Worm (Caenorhabditis elegans): Measurements from ENCODE around the gene nhr-170.
A peak's percentile ranks its signal among the peaks of the same experiment; 100 is the strongest.

Gene nhr-170

ce11 chrV:18802077-18802476 lies 1.5 kb upstream of the nhr-170 start, which contains the start of gene C54E10.11:
TSS of gene C54E10.11 (minus strand) at chrV:18802177.
- TF ChIP-seq mdt-29 (GFP tag; IDR thresholded peaks at IDR 0.05) (no peak), gei-8 (GFP tag; optimal IDR thresholded peaks at IDR 0.05) (no peak), nhr-76 (tag; optimal IDR thresholded peaks at IDR 0.05) (no peak), dmd-9 (GFP tag; IDR thresholded peaks at IDR 0.05) (no peak), Y105C5A.15 (GFP tag; IDR thresholded peaks at IDR 0.05) (no peak), Y75B8A.6 (GFP tag; IDR thresholded peaks at IDR 0.05) (no peak), ztf-7 (tag; optimal IDR thresholded peaks at IDR 0.05) (no peak), nhr-111 (GFP tag; optimal IDR thresholded peaks at IDR 0.05) (no peak), dpl-1 (GFP tag; optimal IDR thresholded peaks at IDR 0.05) (no peak), unc-62 (GFP tag; optimal IDR thresholded peaks at IDR 0.05 in 1 of 2) (no peak), unc-62 (tag; optimal IDR thresholded peaks at IDR 0.05) (no peak), daf-19 (GFP tag; conservative IDR thresholded peaks at IDR 0.05) (no peak), aha-1 (tag) (no peak), tra-1 (GFP tag; IDR thresholded peaks at IDR 0.05) (no peak)

DNA sequence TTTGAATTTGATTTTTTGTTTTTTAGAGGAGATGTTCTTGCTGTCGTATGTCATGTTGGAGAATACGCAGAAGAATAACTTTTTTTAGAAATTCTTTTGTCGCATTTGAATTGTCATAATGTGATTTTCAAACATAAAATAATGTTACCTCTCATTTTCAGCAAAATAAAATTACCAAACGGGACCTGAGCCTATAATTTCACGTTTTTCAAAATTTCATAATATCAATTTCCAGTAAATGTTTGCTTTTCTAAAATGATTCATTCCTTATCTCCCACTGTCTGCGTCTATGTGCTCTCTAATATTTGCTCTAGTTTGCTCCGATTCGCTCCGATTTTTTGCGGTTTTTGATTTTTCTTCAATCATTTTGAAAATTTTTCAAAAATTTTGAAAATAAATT lies 10.0 kb downstream of the nhr-170 start, which contains the start of gene nhr-231:
Gene nhr-231 (plus strand): TSS at position 301 of the 400 bp plus-strand sequence.
- TF ChIP-seq T20F7.1 (GFP tag; optimal IDR thresholded peaks at IDR 0.05) (no peak), nhr-11 (tag; optimal IDR thresholded peaks at IDR 0.05) (no peak), aha-1 (tag) (peak; percentile 4), skn-1 (tag; optimal IDR thresholded peaks at IDR 0.05) (no peak)

DNA sequence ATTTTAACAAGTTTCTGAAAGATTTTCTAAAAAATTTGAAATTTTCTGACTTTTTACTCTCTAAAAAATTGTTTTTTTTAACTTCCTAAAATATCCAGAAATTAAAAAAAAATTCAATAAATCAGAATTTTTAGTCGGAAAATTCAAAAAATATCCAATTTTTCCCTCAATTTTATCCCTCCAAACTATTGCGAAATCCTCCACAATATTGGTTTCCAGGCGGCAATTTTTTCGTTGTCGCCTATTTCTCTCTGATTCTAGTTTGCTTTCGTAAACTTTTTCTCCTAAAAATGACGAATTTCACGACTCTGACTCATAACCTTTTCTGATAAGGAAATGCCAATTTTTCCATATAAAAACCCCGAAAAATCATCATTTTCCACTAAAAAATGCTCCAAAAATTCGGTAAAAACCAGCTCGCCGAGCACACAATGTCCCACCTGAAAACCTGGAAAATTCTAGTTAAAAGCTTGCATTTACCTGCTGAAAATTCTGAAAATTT lies 13.2 kb downstream of the nhr-170 start, which contains the start of gene Y17D7B.2:
Gene Y17D7B.2 (plus strand): TSS at position 323 of the 502 bp plus-strand sequence.
- peak; percentile 73 for TF ChIP-seq zip-2 (tag; optimal IDR thresholded peaks at IDR 0.05)
- peak; percentile 62 for TF ChIP-seq nhr-6 (tag; optimal IDR thresholded peaks at IDR 0.05)
- TF ChIP-seq zip-11 (GFP tag; IDR thresholded peaks at IDR 0.05) = no peak
- no peak for TF ChIP-seq snpc-1.2 (GFP tag; IDR thresholded peaks at IDR 0.05)
- no peak for TF ChIP-seq nhr-237 (tag; optimal IDR thresholded peaks at IDR 0.05)
- TF ChIP-seq dmd-6 (GFP tag; IDR thresholded peaks at IDR 0.05) = peak; percentile 39

DNA sequence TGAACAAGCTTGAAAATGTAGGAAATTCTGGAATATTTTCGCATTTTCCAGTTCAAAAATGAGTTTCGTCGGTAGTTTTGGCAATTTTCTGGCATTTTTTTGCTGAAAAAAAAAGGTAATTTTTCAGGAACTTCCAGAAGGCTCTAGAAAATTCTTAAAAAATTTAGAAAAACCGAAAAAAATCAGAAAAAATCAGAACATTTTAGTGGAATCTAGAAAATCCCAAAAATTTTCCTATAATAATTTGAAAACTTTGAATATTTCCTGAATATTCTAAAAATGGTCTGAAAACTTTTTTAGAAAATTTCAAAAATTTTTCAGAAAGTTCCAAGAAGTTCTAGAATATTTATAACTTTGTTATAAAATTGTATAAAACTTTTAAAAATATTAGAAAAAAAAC lies 13.9 kb downstream of the nhr-170 start, which contains the start of gene Y17D7B.3:
Gene Y17D7B.3 (minus strand): TSS at position 101 of the 400 bp plus-strand sequence.
- TF ChIP-seq T20F7.1 (GFP tag; optimal IDR thresholded peaks at IDR 0.05) = no peak
- no peak for TF ChIP-seq ceh-28 (tag; optimal IDR thresholded peaks at IDR 0.05)
- no peak for TF ChIP-seq Y5F2A.4 (GFP tag; optimal IDR thresholded peaks at IDR 0.05)
- TF ChIP-seq snpc-4 (tag; optimal IDR thresholded peaks at IDR 0.05) = no peak
- no peak for TF ChIP-seq attf-4 (tag; optimal IDR thresholded peaks at IDR 0.05)
- no peak for TF ChIP-seq hmg-1.1 (GFP tag; IDR thresholded peaks at IDR 0.05)
- no peak for TF ChIP-seq zip-2 (tag; optimal IDR thresholded peaks at IDR 0.05)
- no peak for TF ChIP-seq F26F4.8 (GFP tag; conservative IDR thresholded peaks at IDR 0.05)
- TF ChIP-seq lin-1 (GFP tag; IDR thresholded peaks at IDR 0.05) = no peak

ce11 chrV:18783474-18783873 lies 17.2 kb downstream of the nhr-170 start, which contains the start of gene Y17D7B.10:
TSS of gene Y17D7B.10 (plus strand) at chrV:18783716.
- TF ChIP-seq lin-15B (tag; optimal IDR thresholded peaks at IDR 0.05) (no peak), set-16 (GFP tag; IDR thresholded peaks at IDR 0.05) (0 out of 2 replicates have a peak, but pooled peaks have one; percentile 9), nhr-10 (tag; optimal IDR thresholded peaks at IDR 0.05) (no peak)

DNA sequence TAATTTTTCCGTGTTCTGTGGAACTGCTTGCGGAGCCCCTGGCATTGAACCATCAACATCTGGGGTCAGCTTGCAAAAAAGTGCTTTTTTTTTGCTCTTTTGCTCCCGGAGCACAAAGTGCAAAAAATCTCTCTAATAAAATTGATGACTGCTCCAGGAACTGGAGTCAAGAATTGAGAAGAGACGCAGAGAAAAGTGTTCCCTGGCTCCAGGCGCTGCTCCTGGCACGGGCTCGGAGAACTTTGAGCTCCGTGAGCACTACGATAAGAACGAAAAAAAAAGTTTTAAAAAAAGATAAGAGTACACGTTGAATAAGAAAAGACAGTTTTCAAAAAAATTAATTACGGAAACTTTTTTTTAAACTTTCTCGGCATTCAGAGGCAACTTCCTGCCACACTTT lies 17.9 kb downstream of the nhr-170 start:
- no peak for TF ChIP-seq ceh-82 (tag; optimal IDR thresholded peaks at IDR 0.05)
- no peak for TF ChIP-seq ama-1 (optimal IDR thresholded peaks at IDR 0.05)
- no peak for TF ChIP-seq hmg-1.1 (GFP tag; IDR thresholded peaks at IDR 0.05)
- TF ChIP-seq nhr-25 (tag; optimal IDR thresholded peaks at IDR 0.05; ENCODE audit: borderline replicate concordance, insufficient read depth) = no peak
- TF ChIP-seq fkh-10 (GFP tag; optimal IDR thresholded peaks at IDR 0.05) = no peak
- TF ChIP-seq snpc-1.2 (GFP tag; IDR thresholded peaks at IDR 0.05) = no peak
- TF ChIP-seq hlh-30 (tag; optimal IDR thresholded peaks at IDR 0.05; ENCODE audit: insufficient read depth) = peak; percentile 3
- no peak for TF ChIP-seq zfp-3 (GFP tag; conservative IDR thresholded peaks at IDR 0.05)
- no peak for TF ChIP-seq dmd-9 (GFP tag; IDR thresholded peaks at IDR 0.05)
- TF ChIP-seq unc-62 (GFP tag; optimal IDR thresholded peaks at IDR 0.05 in 1 of 2) = no peak
- TF ChIP-seq unc-62 (tag; optimal IDR thresholded peaks at IDR 0.05) = no peak
- no peak for TF ChIP-seq ceh-44 (GFP tag; IDR thresholded peaks at IDR 0.05)
- TF ChIP-seq lin-1 (GFP tag; IDR thresholded peaks at IDR 0.05) = no peak
- no peak for TF ChIP-seq lin-13 (GFP tag; optimal IDR thresholded peaks at IDR 0.05)
- peak; percentile 87 for TF ChIP-seq dmd-6 (GFP tag; IDR thresholded peaks at IDR 0.05)
- TF ChIP-seq mes-2 (tag; optimal IDR thresholded peaks at IDR 0.05; ENCODE audit: poor library complexity, severe bottlenecking) = no peak
- no peak for TF ChIP-seq lir-3 (tag; optimal IDR thresholded peaks at IDR 0.05)
- no peak for TF ChIP-seq attf-4 (tag; optimal IDR thresholded peaks at IDR 0.05)
